Fruit fly (Drosophila melanogaster) whole organism, adult: ENCODE data around the gene Ssl1.
A peak's percentile ranks its signal among the peaks of the same experiment; 100 is the strongest.

Source experiments
- CG11617 ChIP-seq: fragments of 200-800 bp; sonication (Bioruptor generic); optimal IDR thresholded peaks from 2 replicates; lab custom pipeline; 2017; ENCODE audit warnings: mild to moderate bottlenecking, missing biosample characterization, missing genetic modification reagents, missing genetic modification characterization
- CG12768 ChIP-seq: fragments of 200-800 bp; sonication (Bioruptor generic); optimal IDR thresholded peaks from 2 replicates; lab custom pipeline; 2017; ENCODE audit warnings: missing biosample characterization, missing genetic modification characterization, mild to moderate bottlenecking, moderate library complexity, missing genetic modification reagents
- CG14711 ChIP-seq: fragments of 200-800 bp; sonication (Bioruptor generic); optimal IDR thresholded peaks from 2 replicates; lab custom pipeline; 2018; ENCODE audit warnings: missing biosample characterization, mild to moderate bottlenecking, missing genetic modification characterization, moderate library complexity
- CG1620 ChIP-seq: fragments of 200-800 bp; sonication (Bioruptor generic); optimal IDR thresholded peaks from 2 replicates; lab custom pipeline; 2016; ENCODE audit warnings: missing biosample characterization, missing genetic modification characterization
- CG33017 ChIP-seq: fragments of 200-800 bp; sonication (Bioruptor generic); optimal IDR thresholded peaks from 2 replicates; lab custom pipeline; 2018; ENCODE audit warnings: missing biosample characterization, mild to moderate bottlenecking, missing genetic modification characterization, moderate library complexity
- CG5204 ChIP-seq: fragments of 200-800 bp; sonication (Bioruptor generic); optimal IDR thresholded peaks from 2 replicates; lab custom pipeline; 2016; ENCODE audit warnings: missing biosample characterization, missing genetic modification characterization
- CG7045 ChIP-seq: fragments of 200-800 bp; sonication (Bioruptor generic); optimal IDR thresholded peaks from 2 replicates; lab custom pipeline; 2017; ENCODE audit warnings: missing biosample characterization, mild to moderate bottlenecking, missing genetic modification characterization
- CG7101 ChIP-seq: fragments of 200-800 bp; sonication (Bioruptor generic); optimal IDR thresholded peaks from 2 replicates; lab custom pipeline; 2018; ENCODE audit warnings: missing biosample characterization, mild to moderate bottlenecking, missing genetic modification characterization, moderate library complexity
- Clk ChIP-seq: fragments of 200-800 bp; sonication (Bioruptor generic); optimal IDR thresholded peaks from 2 replicates; lab custom pipeline; 2017; ENCODE audit warnings: missing biosample characterization, missing genetic modification characterization
- Crg-1 ChIP-seq: fragments of 200-800 bp; sonication (Bioruptor generic); optimal IDR thresholded peaks from 2 replicates; lab custom pipeline; 2016; ENCODE audit warnings: missing biosample characterization, missing genetic modification characterization
- Hr96 ChIP-seq: fragments of 200-800 bp; sonication (Bioruptor generic); optimal IDR thresholded peaks from 2 replicates; lab custom pipeline; 2016; ENCODE audit warnings: missing biosample characterization, missing genetic modification characterization
- Mnt ChIP-seq: fragments of 200-800 bp; sonication (Bioruptor generic); optimal IDR thresholded peaks from 2 replicates; lab custom pipeline; 2016; ENCODE audit warnings: missing biosample characterization, mild to moderate bottlenecking, missing genetic modification characterization
- bab1 ChIP-seq: fragments of 200-800 bp; sonication (Bioruptor generic); optimal IDR thresholded peaks from 3 replicates; lab custom pipeline; 2019; ENCODE audit warnings: missing biosample characterization, mild to moderate bottlenecking, missing genetic modification characterization, moderate library complexity
- cic ChIP-seq: fragments of 200-800 bp; sonication (Bioruptor generic); optimal IDR thresholded peaks from 2 replicates; lab custom pipeline; 2017; ENCODE audit warnings: missing biosample characterization, mild to moderate bottlenecking, missing genetic modification characterization, moderate library complexity
- cnc ChIP-seq, 2 experiments: fragments of >200 bp; optimal IDR thresholded peaks; 2 replicates each; lab custom pipeline; 2017
- kay ChIP-seq: fragments of 200-800 bp; sonication (Bioruptor generic); peaks from one replicate; lab custom pipeline; 2016; ENCODE audit warnings: missing biosample characterization, missing genetic modification characterization, borderline replicate concordance
- ovo ChIP-seq: fragments of 200-800 bp; sonication (Bioruptor generic); optimal IDR thresholded peaks from 2 replicates; lab custom pipeline; 2016; ENCODE audit warnings: missing biosample characterization, missing genetic modification characterization
- pad ChIP-seq: fragments of 200-800 bp; sonication (Bioruptor generic); optimal IDR thresholded peaks from 3 replicates; lab custom pipeline; 2017; ENCODE audit warnings: missing biosample characterization, missing genetic modification characterization, mild to moderate bottlenecking, moderate library complexity, missing genetic modification reagents
- tj ChIP-seq: fragments of 200-800 bp; sonication (Bioruptor generic); optimal IDR thresholded peaks from 3 replicates; lab custom pipeline; 2017; ENCODE audit warnings: missing biosample characterization, mild to moderate bottlenecking, missing genetic modification characterization, moderate library complexity
- toe ChIP-seq: fragments of 200-800 bp; sonication (Bioruptor generic); optimal IDR thresholded peaks from 2 replicates; lab custom pipeline; 2016; ENCODE audit warnings: missing biosample characterization, missing genetic modification characterization

Gene Ssl1

dm6 chr3L:22894689-22895283, 15.9 kb downstream of the Ssl1 start:
- TF ChIP-seq cic (GFP tag; lab: Kevin White, UChicago), result no peak
- TF ChIP-seq Clk (GFP tag; lab: Kevin White, UChicago), result no peak
- TF ChIP-seq bab1 (GFP tag; lab: Kevin White, UChicago), result peak; percentile 11
- TF ChIP-seq CG11617, result no peak
- TF ChIP-seq Hr96 (GFP tag; lab: Kevin White, UChicago), result no peak

- TF ChIP-seq Mnt (GFP tag; lab: Kevin White, UChicago), result no peak
- TF ChIP-seq CG11617, result no peak
- TF ChIP-seq CG5204 (GFP tag; lab: Kevin White, UChicago), result no peak
- no peak for TF ChIP-seq Hr96 (GFP tag; lab: Kevin White, UChicago)
- no peak for TF ChIP-seq CG33017 (tag; lab: Kevin White, UChicago)
- no peak for TF ChIP-seq CG7101 (tag; lab: Kevin White, UChicago)
- TF ChIP-seq tj (GFP tag; lab: Kevin White, UChicago), result no peak
- TF ChIP-seq bab1 (GFP tag; lab: Kevin White, UChicago), result no peak
- TF ChIP-seq CG14711, result no peak
These were observed 19.6 kb downstream of the Ssl1 start, which contains the start of gene CG11131 for dm6 chr3L:22898444-22898843. Gene CG11131 (plus strand): TSS chr3L:22898744.

- no peak for TF ChIP-seq Hr96 (GFP tag; lab: Kevin White, UChicago)
- TF ChIP-seq Crg-1, result no peak
- no peak for TF ChIP-seq CG33017 (tag; lab: Kevin White, UChicago)
- no peak for TF ChIP-seq tj (GFP tag; lab: Kevin White, UChicago)
- TF ChIP-seq ovo (GFP tag; lab: Kevin White, UChicago), result no peak
- TF ChIP-seq Mnt (GFP tag; lab: Kevin White, UChicago), result no peak
- no peak for TF ChIP-seq bab1 (GFP tag; lab: Kevin White, UChicago)
- TF ChIP-seq CG11617, result no peak
- no peak for TF ChIP-seq CG14711
- no peak for TF ChIP-seq CG7045 (GFP tag; lab: Kevin White, UChicago)
- no peak for TF ChIP-seq cic (GFP tag; lab: Kevin White, UChicago)
- no peak for TF ChIP-seq CG1620
- TF ChIP-seq pad (GFP tag; lab: Kevin White, UChicago), result no peak
- no peak for TF ChIP-seq kay (GFP tag; lab: Kevin White, UChicago)
- no peak for TF ChIP-seq cnc (optimal IDR thresholded peaks at IDR 0.05; lab: Kevin White, UChicago)
These were observed 22.7 kb downstream of the Ssl1 start, which contains the start of gene BoYb for dm6 chr3L:22901612-22902011. Gene BoYb (plus strand): TSS chr3L:22901912.

- no peak for TF ChIP-seq kay (GFP tag; lab: Kevin White, UChicago)
- no peak for TF ChIP-seq Hr96 (GFP tag; lab: Kevin White, UChicago)
- TF ChIP-seq Clk (GFP tag; lab: Kevin White, UChicago), result no peak
- no peak for TF ChIP-seq CG7101 (tag; lab: Kevin White, UChicago)
- TF ChIP-seq cic (GFP tag; lab: Kevin White, UChicago), result no peak
- TF ChIP-seq CG12768, result peak; percentile 91
- no peak for TF ChIP-seq CG1620
- no peak for TF ChIP-seq Crg-1
- no peak for TF ChIP-seq CG33017 (tag; lab: Kevin White, UChicago)
These were observed 30.5 kb downstream of the Ssl1 start for dm6 chr3L:22909325-22909904.

- TF ChIP-seq CG7101 (tag; lab: Kevin White, UChicago) (no peak), toe (GFP tag; lab: Kevin White, UChicago) (no peak), CG11617 (no peak), Crg-1 (no peak), Mnt (GFP tag; lab: Kevin White, UChicago) (no peak), CG1620 (no peak), ovo (GFP tag; lab: Kevin White, UChicago) (no peak), kay (GFP tag; lab: Kevin White, UChicago) (no peak)
These were observed 31.1 kb downstream of the Ssl1 start, which contains the start of gene CG12768 for dm6 chr3L:22909914-22910541. Gene CG12768 (plus strand): TSS chr3L:22910491.
